Fruit fly (Drosophila melanogaster): ENCODE results near the gene Spn28Dc.

Spn28Dc gene

DNA sequence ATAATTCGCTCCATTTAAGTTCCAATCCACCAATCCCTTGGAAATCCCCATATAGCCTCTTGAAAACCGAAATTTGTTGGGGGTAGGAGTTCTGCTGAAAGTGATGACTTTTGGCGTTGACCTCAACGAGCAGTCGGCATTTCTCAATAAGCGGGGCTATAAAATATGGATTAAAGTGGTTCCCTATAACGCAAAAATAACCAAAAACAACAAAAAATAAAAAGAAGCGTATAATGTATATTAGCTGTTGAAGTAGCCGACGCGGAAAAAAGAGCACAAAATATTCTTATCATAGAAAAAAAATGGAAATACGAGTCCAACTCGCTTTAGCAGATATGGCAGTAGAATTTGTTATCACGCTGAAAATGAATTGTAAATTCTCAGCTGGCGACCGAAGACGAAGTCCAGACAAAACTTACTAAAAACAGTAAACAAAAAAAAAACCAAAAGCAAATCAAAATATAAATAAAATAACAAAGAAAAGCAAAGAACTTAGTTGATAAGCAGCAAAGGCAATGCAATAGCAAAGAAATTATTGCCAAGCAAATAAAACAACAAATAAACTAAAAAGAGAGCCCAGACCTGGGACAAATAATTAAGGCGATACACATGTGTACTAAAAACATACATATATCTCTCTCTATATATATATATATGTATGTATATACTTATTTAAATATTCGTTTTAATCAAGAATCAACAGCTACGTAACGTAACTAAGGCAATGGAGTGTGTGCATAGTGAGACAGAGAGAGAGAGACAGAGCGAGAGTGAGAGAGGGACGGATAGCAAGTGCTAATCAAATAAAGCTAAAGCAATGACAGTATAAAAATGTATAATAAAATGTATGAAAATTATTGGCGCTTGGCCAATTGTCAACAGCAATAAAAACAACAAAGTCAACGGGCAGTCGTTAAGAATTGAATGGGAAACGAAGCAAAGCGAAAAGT lies 46.2 kb downstream of the Spn28Dc start (continued):
- TF ChIP-seq fd59A (GFP tag; optimal IDR thresholded peaks at IDR 0.05) (no peak), Lpt (GFP tag; optimal IDR thresholded peaks at IDR 0.05) (no peak), CG1621 (tag; optimal IDR thresholded peaks at IDR 0.05) (no peak), Sox14 (GFP tag; optimal IDR thresholded peaks at IDR 0.05) (no peak), Eip78C (GFP tag) (peak; percentile 79), spab (GFP tag; optimal IDR thresholded peaks at IDR 0.05) (peak; percentile 44), achi (GFP tag; optimal IDR thresholded peaks at IDR 0.05) (peak; percentile 8), Sox102F (GFP tag; optimal IDR thresholded peaks at IDR 0.05) (no peak), CG8632 (GFP tag; optimal IDR thresholded peaks at IDR 0.05) (peak; percentile 27), salr (GFP tag; optimal IDR thresholded peaks at IDR 0.05) (peak in 1 of 2 experiments; percentile 29), CG32006 (GFP tag; optimal IDR thresholded peaks at IDR 0.05) (peak; percentile 26), CG6808 (GFP tag; optimal IDR thresholded peaks at IDR 0.05) (peak; percentile 69), CG11294 (GFP tag; IDR thresholded peaks at IDR 0.05) (no peak), CG6163 (GFP tag; IDR thresholded peaks at IDR 0.05) (peak; percentile 58; the same call in 2 of the 3 replicates), vri (GFP tag; optimal IDR thresholded peaks at IDR 0.05) (peak; percentile 66), CG31627 (GFP tag; optimal IDR thresholded peaks at IDR 0.05) (no peak), CG7368 (GFP tag; optimal IDR thresholded peaks at IDR 0.05) (no peak), dac (GFP tag; optimal IDR thresholded peaks at IDR 0.05) (no peak), CG16779 (tag; optimal IDR thresholded peaks at IDR 0.05) (peak; percentile 75), fkh (GFP tag; optimal IDR thresholded peaks at IDR 0.05) (peak; percentile 98), cyc (GFP tag; optimal IDR thresholded peaks at IDR 0.05) (no peak), CG11902 (GFP tag; optimal IDR thresholded peaks at IDR 0.05) (no peak), ss (GFP tag; optimal IDR thresholded peaks at IDR 0.05) (peak; percentile 65 to 75), CG34406 (GFP tag; optimal IDR thresholded peaks at IDR 0.05) (peak; percentile 48), svp (GFP tag) (peak; percentile 63), pdm3 (GFP tag; optimal IDR thresholded peaks at IDR 0.05) (no peak), CG8319 (GFP tag; optimal IDR thresholded peaks at IDR 0.05) (no peak), Eip75B (GFP tag; optimal IDR thresholded peaks at IDR 0.05) (no peak), CG4318 (GFP tag; optimal IDR thresholded peaks at IDR 0.05) (no peak), acj6 (GFP tag; optimal IDR thresholded peaks at IDR 0.05) (no peak), CG6276 (GFP tag; optimal IDR thresholded peaks at IDR 0.05) (peak; percentile 83), Hr39 (GFP tag; optimal IDR thresholded peaks at IDR 0.05) (no peak), CG8119 (GFP tag; IDR thresholded peaks at IDR 0.05) (peak; percentile 75), dsx (GFP tag; optimal IDR thresholded peaks at IDR 0.05; ENCODE audit: poor library complexity, severe bottlenecking) (peak; percentile 63)

DNA sequence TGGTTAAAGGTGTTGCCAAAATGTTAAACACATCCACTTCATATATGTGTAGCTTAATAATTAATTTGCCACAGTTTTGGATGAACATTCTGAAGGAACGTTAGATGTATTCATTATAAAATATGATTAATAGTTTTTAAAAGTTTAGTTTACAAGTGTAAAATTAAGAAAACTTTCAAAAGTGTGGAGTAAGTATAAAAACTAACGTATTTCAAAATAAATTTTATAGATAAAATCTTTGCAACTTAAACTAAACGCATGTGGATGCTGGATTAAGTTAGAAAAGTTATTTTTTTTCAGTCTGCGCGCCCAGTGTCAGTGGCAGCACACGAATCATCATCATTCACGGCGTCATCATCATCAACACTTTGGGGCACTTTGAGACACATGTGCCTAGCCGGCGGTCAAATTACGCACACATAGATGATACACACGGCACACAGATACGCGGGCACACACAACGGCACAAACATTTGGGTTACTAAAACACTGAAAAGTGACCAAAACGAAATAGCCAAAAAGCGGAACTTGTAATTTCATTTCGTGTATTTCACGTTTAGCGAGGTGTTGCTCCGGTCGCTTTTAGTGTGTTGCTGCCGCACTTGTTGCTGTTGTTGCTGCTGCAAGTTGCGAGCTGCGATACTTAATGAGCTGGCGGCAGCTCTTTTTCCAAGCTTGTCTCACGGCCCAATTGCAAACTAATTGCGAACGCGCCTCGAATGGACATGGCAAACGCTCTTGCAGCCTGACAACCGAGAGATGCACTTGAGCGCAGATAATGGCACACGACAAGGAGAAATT lies 49.7 kb downstream of the Spn28Dc start:
- TF ChIP-seq CG11294 (GFP tag; IDR thresholded peaks at IDR 0.05), result no peak; the same call in 1 of the 2 replicates
- TF ChIP-seq achi (GFP tag; optimal IDR thresholded peaks at IDR 0.05), result no peak
- TF ChIP-seq svp (GFP tag), result no peak
- TF ChIP-seq CG15336 (GFP tag; IDR thresholded peaks at IDR 0.05), result peak; percentile 60
- TF ChIP-seq fkh (GFP tag; optimal IDR thresholded peaks at IDR 0.05), result no peak
- no peak for TF ChIP-seq fd59A (GFP tag; optimal IDR thresholded peaks at IDR 0.05)
- no peak for TF ChIP-seq CG34406 (GFP tag; optimal IDR thresholded peaks at IDR 0.05)
- TF ChIP-seq CG7368 (GFP tag; optimal IDR thresholded peaks at IDR 0.05), result no peak
- no peak for TF ChIP-seq CG3919 (GFP tag; optimal IDR thresholded peaks at IDR 0.05)
- peak; percentile 63 for TF ChIP-seq CG4318 (GFP tag; optimal IDR thresholded peaks at IDR 0.05)
- no peak for TF ChIP-seq CG6792 (GFP tag; optimal IDR thresholded peaks at IDR 0.05)
- TF ChIP-seq CG1621 (tag; optimal IDR thresholded peaks at IDR 0.05), result no peak
- no peak for TF ChIP-seq vri (GFP tag; optimal IDR thresholded peaks at IDR 0.05)
- peak; percentile 48; the same call in 2 of the 3 replicates for TF ChIP-seq eg (GFP tag; IDR thresholded peaks at IDR 0.05)
- peak; percentile 48 for TF ChIP-seq Lpt (GFP tag; optimal IDR thresholded peaks at IDR 0.05)
- no peak for TF ChIP-seq CG8319 (GFP tag; optimal IDR thresholded peaks at IDR 0.05)
- no peak for TF ChIP-seq fd85E (GFP tag; optimal IDR thresholded peaks at IDR 0.05)
- TF ChIP-seq CG6854 (GFP tag; optimal IDR thresholded peaks at IDR 0.05), result no peak
- peak; percentile 74 for TF ChIP-seq Hr4 (GFP tag; optimal IDR thresholded peaks at IDR 0.05)
- no peak for TF ChIP-seq topi (GFP tag; optimal IDR thresholded peaks at IDR 0.05)
- TF ChIP-seq Blimp-1 (GFP tag; optimal IDR thresholded peaks at IDR 0.05), result no peak
- TF ChIP-seq Sox14 (GFP tag; optimal IDR thresholded peaks at IDR 0.05), result no peak
- no peak for TF ChIP-seq CG10631 (GFP tag; optimal IDR thresholded peaks at IDR 0.05)
- peak; percentile 13 for TF ChIP-seq acj6 (GFP tag; optimal IDR thresholded peaks at IDR 0.05)
- no peak for TF ChIP-seq CG11762 (GFP tag; optimal IDR thresholded peaks at IDR 0.05; ENCODE audit: insufficient read depth)
